Worm (Caenorhabditis elegans) whole organism, L3 larva: ENCODE measurements around the gene M163.1.

Experiments used
- R02D3.7 ChIP-seq: fragments of 150-350 bp; optimal IDR thresholded peaks from 2 replicates; lab custom pipeline; 2014; ENCODE audit warnings: missing biosample characterization, missing genetic modification characterization
- ZK546.5 ChIP-seq: sonication (generic microtip); optimal IDR thresholded peaks from 2 replicates; lab custom pipeline; 2017; ENCODE audit warnings: missing biosample characterization, missing genetic modification characterization
- aly-2 ChIP-seq: fragments of 150-350 bp; optimal IDR thresholded peaks from 2 replicates; lab custom pipeline; 2014; ENCODE audit warnings: missing biosample characterization, missing genetic modification characterization
- ama-1 ChIP-seq: fragments of 150-350 bp; optimal IDR thresholded peaks from 2 replicates; lab custom pipeline; 2018
- ceh-16 ChIP-seq: sonication (generic microtip); optimal IDR thresholded peaks from 2 replicates; lab custom pipeline; 2017; ENCODE audit warnings: missing biosample characterization, missing genetic modification characterization
- ceh-28 ChIP-seq: fragments of 150-350 bp; optimal IDR thresholded peaks from 2 replicates; lab custom pipeline; 2014; ENCODE audit warnings: missing biosample characterization, missing genetic modification reagents, missing genetic modification characterization
- ceh-82 ChIP-seq: fragments of 150-350 bp; optimal IDR thresholded peaks from 2 replicates; lab custom pipeline; 2014; ENCODE audit warnings: missing biosample characterization, missing genetic modification characterization
- ceh-9 ChIP-seq: sonication (generic microtip); optimal IDR thresholded peaks from 2 replicates; lab custom pipeline; 2018; ENCODE audit warnings: missing biosample characterization, missing genetic modification characterization
- egl-5 ChIP-seq: fragments of 150-350 bp; optimal IDR thresholded peaks from 2 replicates; lab custom pipeline; 2017; ENCODE audit warnings: missing biosample characterization, missing genetic modification reagents, missing genetic modification characterization, inconsistent platforms
- elt-1 ChIP-seq: fragments of 150-350 bp; optimal IDR thresholded peaks from 2 replicates; lab custom pipeline; 2014; ENCODE audit warnings: missing biosample characterization, missing genetic modification characterization
- elt-2 ChIP-seq: sonication (generic microtip); optimal IDR thresholded peaks from 2 replicates; lab custom pipeline; 2016; ENCODE audit warnings: missing genetic modification reagents, mild to moderate bottlenecking, missing genetic modification characterization, missing compliant biosample characterization
- elt-3 ChIP-seq, 3 experiments: fragments of 150-350 bp in 1 of 3; sonication (generic microtip) in 2 of 3; optimal IDR thresholded peaks; 2 replicates in 2 of 3; 4 replicates in 1 of 3; lab custom pipeline; 2014 to 2017; ENCODE audit warnings: missing biosample characterization in 3 of 3, missing genetic modification characterization in 3 of 3
- eor-1 ChIP-seq, 2 experiments: fragments of 150-350 bp; optimal IDR thresholded peaks; 2 replicates each; lab custom pipeline; 2014 to 2018; ENCODE audit warnings: missing biosample characterization in 2 of 2, missing genetic modification characterization in 2 of 2
- fkh-10 ChIP-seq: sonication (generic microtip); optimal IDR thresholded peaks from 2 replicates; lab custom pipeline; 2017; ENCODE audit warnings: missing biosample characterization, missing genetic modification reagents, missing genetic modification characterization
- fkh-2 ChIP-seq: fragments of 150-350 bp; optimal IDR thresholded peaks from 2 replicates; lab custom pipeline; 2014; ENCODE audit warnings: missing biosample characterization, missing genetic modification reagents, missing genetic modification characterization
- fos-1 ChIP-seq: fragments of 150-350 bp; optimal IDR thresholded peaks from 2 replicates; lab custom pipeline; 2014; ENCODE audit warnings: missing biosample characterization, missing genetic modification characterization
- lin-39 ChIP-seq: fragments of 150-350 bp; optimal IDR thresholded peaks from 2 replicates; lab custom pipeline; 2018; ENCODE audit warnings: missing biosample characterization, missing genetic modification reagents, missing genetic modification characterization
- lsy-12 ChIP-seq: sonication (generic microtip); optimal IDR thresholded peaks from 2 replicates; lab custom pipeline; 2016; ENCODE audit warnings: mild to moderate bottlenecking, missing genetic modification characterization, missing compliant biosample characterization
- mdl-1 ChIP-seq: fragments of 150-350 bp; optimal IDR thresholded peaks from 2 replicates; lab custom pipeline; 2014; ENCODE audit warnings: missing biosample characterization, missing genetic modification characterization
- mml-1 ChIP-seq: fragments of 150-350 bp; sonication (generic microtip); optimal IDR thresholded peaks from 3 replicates; lab custom pipeline; 2014; ENCODE audit warnings: missing biosample characterization, missing genetic modification characterization
- nfya-1 ChIP-seq: sonication (generic microtip); optimal IDR thresholded peaks from 2 replicates; lab custom pipeline; 2017; ENCODE audit warnings: missing genetic modification characterization, mild to moderate bottlenecking, missing compliant biosample characterization, antibody characterized with exemption, moderate library complexity; ENCODE audit not compliant: insufficient read depth
- nhr-11 ChIP-seq: fragments of 150-350 bp; optimal IDR thresholded peaks from 2 replicates; lab custom pipeline; 2014; ENCODE audit warnings: missing biosample characterization, missing genetic modification characterization
- nhr-12 ChIP-seq: fragments of 150-350 bp; optimal IDR thresholded peaks from 2 replicates; lab custom pipeline; 2014; ENCODE audit warnings: missing biosample characterization, missing genetic modification characterization
- nhr-23 ChIP-seq: fragments of 150-350 bp; optimal IDR thresholded peaks from 2 replicates; lab custom pipeline; 2014; ENCODE audit warnings: missing biosample characterization, missing genetic modification reagents, missing genetic modification characterization
- nhr-237 ChIP-seq: fragments of 150-350 bp; optimal IDR thresholded peaks from 2 replicates; lab custom pipeline; 2014; ENCODE audit warnings: missing biosample characterization, missing genetic modification characterization
- nhr-25 ChIP-seq: sonication (generic microtip); optimal IDR thresholded peaks from 2 replicates; lab custom pipeline; 2017; ENCODE audit warnings: missing biosample characterization, missing genetic modification characterization
- nhr-28 ChIP-seq: fragments of 150-350 bp; optimal IDR thresholded peaks from 2 replicates; lab custom pipeline; 2014; ENCODE audit warnings: missing biosample characterization, missing genetic modification characterization
- nhr-43 ChIP-seq: sonication (generic microtip); optimal IDR thresholded peaks from 2 replicates; lab custom pipeline; 2016; ENCODE audit warnings: mild to moderate bottlenecking, missing genetic modification characterization, missing compliant biosample characterization; ENCODE audit not compliant: poor library complexity, severe bottlenecking
- nhr-76 ChIP-seq: fragments of 150-350 bp; sonication (generic microtip); optimal IDR thresholded peaks from 5 replicates; lab custom pipeline; 2014; ENCODE audit warnings: missing biosample characterization, missing genetic modification characterization
- nhr-77 ChIP-seq: fragments of 150-350 bp; optimal IDR thresholded peaks from 2 replicates; lab custom pipeline; 2014; ENCODE audit warnings: missing biosample characterization, missing genetic modification characterization
- pha-4 ChIP-seq: fragments of 150-350 bp; optimal IDR thresholded peaks from 2 replicates; lab custom pipeline; 2014; ENCODE audit warnings: missing biosample characterization, missing genetic modification reagents, missing genetic modification characterization
- pqm-1 ChIP-seq: fragments of 150-350 bp; optimal IDR thresholded peaks from 2 replicates; lab custom pipeline; 2017; ENCODE audit warnings: missing biosample characterization, missing genetic modification characterization, inconsistent platforms
- sea-2 ChIP-seq: fragments of 150-350 bp; sonication (generic microtip); optimal IDR thresholded peaks from 4 replicates; lab custom pipeline; 2014; ENCODE audit warnings: missing biosample characterization, missing genetic modification reagents, missing genetic modification characterization
- skn-1 ChIP-seq: fragments of 150-350 bp; optimal IDR thresholded peaks from 2 replicates; lab custom pipeline; 2014; ENCODE audit warnings: missing biosample characterization, missing genetic modification characterization
- snpc-4 ChIP-seq: fragments of 150-350 bp; optimal IDR thresholded peaks from 2 replicates; lab custom pipeline; 2014; ENCODE audit warnings: missing biosample characterization, missing genetic modification characterization
- tbx-2 ChIP-seq: sonication (generic microtip); optimal IDR thresholded peaks from 2 replicates; lab custom pipeline; 2016; ENCODE audit warnings: mild to moderate bottlenecking, missing genetic modification characterization, missing compliant biosample characterization
- unc-62 ChIP-seq: fragments of 150-350 bp; sonication (generic microtip); optimal IDR thresholded peaks from 4 replicates; lab custom pipeline; 2014; ENCODE audit warnings: missing biosample characterization, missing genetic modification reagents, missing genetic modification characterization
- zag-1 ChIP-seq: fragments of 150-350 bp; optimal IDR thresholded peaks from 2 replicates; lab custom pipeline; 2014; ENCODE audit warnings: missing biosample characterization, missing genetic modification characterization
- ztf-11 ChIP-seq: fragments of 150-350 bp; optimal IDR thresholded peaks from 2 replicates; lab custom pipeline; 2014; ENCODE audit warnings: missing biosample characterization, missing genetic modification characterization
- ztf-4 ChIP-seq: fragments of 150-350 bp; optimal IDR thresholded peaks from 2 replicates; lab custom pipeline; 2014; ENCODE audit warnings: missing biosample characterization, missing genetic modification characterization

M163.1 gene

ce11 chrX:14487832-14488231 lies 15.8 kb downstream of the M163.1 start:
- TF ChIP-seq nhr-77 (tag; lab: Kevin White, UChicago) (no peak), skn-1 (no peak), lin-39 (tag; lab: Kevin White, UChicago) (peak; percentile 25), elt-1 (tag; lab: Kevin White, UChicago) (peak; percentile 66), pha-4 (tag; lab: Kevin White, UChicago) (no peak), nhr-12 (tag; lab: Kevin White, UChicago) (no peak), sea-2 (GFP tag; lab: Kevin White, UChicago) (no peak), nhr-237 (no peak), elt-2 (tag; lab: Kevin White, UChicago) (no peak), mdl-1 (tag; lab: Kevin White, UChicago) (no peak), mml-1 (no peak)
- TF ChIP-seq, all 47 proteins: peak for 2

- TF ChIP-seq elt-1 (tag; lab: Kevin White, UChicago) (peak; percentile 29), egl-5 (tag; lab: Kevin White, UChicago) (no peak), nhr-25 (tag; lab: Kevin White, UChicago) (peak; percentile 68)
Observed at ce11 chrX:14487333-14487732, 16.3 kb downstream of the M163.1 start.

ce11 chrX:14486503-14486902 lies 17.1 kb downstream of the M163.1 start:
- TF ChIP-seq mml-1 (no peak), elt-3 (tag; optimal IDR thresholded peaks at IDR 0.05; lab: Kevin White, UChicago) (no peak), fkh-2 (tag; lab: Kevin White, UChicago) (no peak), ceh-16 (tag; lab: Kevin White, UChicago) (no peak), unc-62 (GFP tag; lab: Kevin White, UChicago) (no peak)
- TF ChIP-seq, all 47 proteins: peak for 0

- no peak for TF ChIP-seq elt-2 (tag; lab: Kevin White, UChicago)
- TF ChIP-seq egl-5 (tag; lab: Kevin White, UChicago) = no peak
- no peak for TF ChIP-seq ceh-28 (tag; lab: Kevin White, UChicago)
- no peak for TF ChIP-seq ZK546.5
- no peak for TF ChIP-seq ama-1 (lab: Kevin White, UChicago)
- no peak for TF ChIP-seq nhr-25 (tag; lab: Kevin White, UChicago)
- no peak for TF ChIP-seq snpc-4 (tag; lab: Kevin White, UChicago)
- TF ChIP-seq nhr-76 (tag; lab: Kevin White, UChicago) = no peak
- TF ChIP-seq fkh-10 (GFP tag; lab: Kevin White, UChicago) = no peak
- no peak for TF ChIP-seq zag-1 (tag; lab: Kevin White, UChicago)
- no peak for TF ChIP-seq nhr-12 (tag; lab: Kevin White, UChicago)
- no peak for TF ChIP-seq skn-1
- no peak for TF ChIP-seq aly-2 (tag; lab: Kevin White, UChicago)
Observed at ce11 chrX:14484827-14485226, 18.8 kb downstream of the M163.1 start, which contains the start of gene M163.8. Gene M163.8, plus strand, starts transcription at chrX:14485127.

- TF ChIP-seq ama-1 (lab: Kevin White, UChicago) (no peak), snpc-4 (tag; lab: Kevin White, UChicago) (peak; percentile 11), pha-4 (tag; lab: Kevin White, UChicago) (no peak)
- TF ChIP-seq, all 47 proteins: peak for 1
Observed at ce11 chrX:14481637-14482036, 22.0 kb downstream of the M163.1 start.

- TF ChIP-seq nhr-76 (tag; lab: Kevin White, UChicago) (no peak), ceh-82 (peak; percentile 13), ZK546.5 (no peak), nhr-12 (tag; lab: Kevin White, UChicago) (no peak), tbx-2 (tag; lab: Kevin White, UChicago) (peak; percentile 57), nhr-43 (tag; lab: Kevin White, UChicago) (peak; percentile 75), ztf-4 (tag; lab: Kevin White, UChicago) (no peak), nhr-11 (tag; lab: Kevin White, UChicago) (peak; percentile 40), pha-4 (tag; lab: Kevin White, UChicago) (peak; percentile 85), snpc-4 (tag; lab: Kevin White, UChicago) (peak; percentile 93), nfya-1 (tag; lab: Kevin White, UChicago) (peak; percentile 80), fkh-2 (tag; lab: Kevin White, UChicago) (no peak), skn-1 (peak; percentile 55), R02D3.7 (peak; percentile 51), eor-1 (tag; optimal IDR thresholded peaks at IDR 0.05; lab: Kevin White, UChicago) (no peak), nhr-23 (tag; lab: Kevin White, UChicago) (peak; percentile 86), unc-62 (GFP tag; lab: Kevin White, UChicago) (no peak), ceh-9 (no peak), mdl-1 (tag; lab: Kevin White, UChicago) (no peak), pqm-1 (tag; lab: Kevin White, UChicago) (no peak), nhr-28 (tag; lab: Kevin White, UChicago) (no peak), elt-2 (tag; lab: Kevin White, UChicago) (peak; percentile 61), ceh-16 (tag; lab: Kevin White, UChicago) (no peak), ztf-11 (tag; lab: Kevin White, UChicago) (no peak), lsy-12 (tag; lab: Kevin White, UChicago) (no peak), egl-5 (tag; lab: Kevin White, UChicago) (no peak), fkh-10 (GFP tag; lab: Kevin White, UChicago) (no peak), zag-1 (tag; lab: Kevin White, UChicago) (no peak), fos-1 (tag; lab: Kevin White, UChicago) (no peak), ceh-28 (tag; lab: Kevin White, UChicago) (peak; percentile 70)
Observed at ce11 chrX:14480248-14480647, 23.4 kb downstream of the M163.1 start, which contains the start of gene gfi-3. Gene gfi-3, plus strand, starts transcription at chrX:14480572.
